Worm (Caenorhabditis elegans) whole organism, mixed stage, embryonic: ENCODE results near the gene T24H10.1.

Experiments
- M03D4.4 ChIP-seq: sonication (generic microtip); optimal IDR thresholded peaks from 2 replicates; lab custom pipeline; 2017; ENCODE audit warnings: mild to moderate bottlenecking, missing genetic modification characterization, missing compliant biosample characterization
- bed-3 ChIP-seq: fragments of 200-800 bp; sonication (Bioruptor generic); optimal IDR thresholded peaks from 3 replicates; lab custom pipeline; 2018; ENCODE audit warnings: mild to moderate bottlenecking, missing genetic modification characterization, moderate library complexity, missing compliant biosample characterization
- blmp-1 ChIP-seq: fragments of 150-350 bp; optimal IDR thresholded peaks from 2 replicates; lab custom pipeline; 2014; ENCODE audit warnings: missing biosample characterization, missing genetic modification characterization
- ceh-39 ChIP-seq: fragments of 150-350 bp; optimal IDR thresholded peaks from 2 replicates; lab custom pipeline; 2014; ENCODE audit warnings: missing biosample characterization, missing genetic modification characterization
- ceh-83 ChIP-seq: fragments of 200-800 bp; sonication (Bioruptor generic); optimal IDR thresholded peaks from 2 replicates; lab custom pipeline; 2018; ENCODE audit warnings: mild to moderate bottlenecking, missing genetic modification characterization, missing compliant biosample characterization
- ces-1 ChIP-seq: fragments of 150-350 bp; optimal IDR thresholded peaks from 2 replicates; lab custom pipeline; 2014; ENCODE audit warnings: missing biosample characterization, missing genetic modification reagents, missing genetic modification characterization
- cnd-1 ChIP-seq: fragments of 200-800 bp; sonication (Bioruptor generic); optimal IDR thresholded peaks from 2 replicates; lab custom pipeline; 2018; ENCODE audit warnings: mild to moderate bottlenecking, missing genetic modification characterization, missing compliant biosample characterization
- drap-1 ChIP-seq: fragments of 200-800 bp; sonication (Bioruptor generic); optimal IDR thresholded peaks from 3 replicates; lab custom pipeline; 2018; ENCODE audit warnings: mild to moderate bottlenecking, missing genetic modification characterization, missing compliant biosample characterization
- elt-1 ChIP-seq: sonication (generic microtip); optimal IDR thresholded peaks from 2 replicates; lab custom pipeline; 2017; ENCODE audit warnings: missing genetic modification characterization, mild to moderate bottlenecking, missing compliant biosample characterization, antibody characterized with exemption, moderate library complexity, borderline replicate concordance; ENCODE audit not compliant: insufficient read depth
- elt-3 ChIP-seq: fragments of 150-350 bp; optimal IDR thresholded peaks from 2 replicates; lab custom pipeline; 2014; ENCODE audit warnings: missing biosample characterization, missing genetic modification characterization
- flh-1 ChIP-seq: fragments of 200-800 bp; sonication (Bioruptor generic); optimal IDR thresholded peaks from 2 replicates; lab custom pipeline; 2018; ENCODE audit warnings: mild to moderate bottlenecking, missing genetic modification characterization, moderate library complexity, missing compliant biosample characterization
- hlh-1 ChIP-seq: fragments of 150-350 bp; optimal IDR thresholded peaks from 2 replicates; lab custom pipeline; 2014; ENCODE audit warnings: missing biosample characterization, missing genetic modification reagents, missing genetic modification characterization
- lin-13 ChIP-seq: fragments of 150-350 bp; optimal IDR thresholded peaks from 2 replicates; lab custom pipeline; 2014; ENCODE audit warnings: missing biosample characterization, missing genetic modification characterization
- lin-32 ChIP-seq: fragments of 200-800 bp; sonication (Bioruptor generic); optimal IDR thresholded peaks from 2 replicates; lab custom pipeline; 2018; ENCODE audit warnings: mild to moderate bottlenecking, missing genetic modification characterization, missing compliant biosample characterization
- lsy-2 ChIP-seq: fragments of 150-350 bp; optimal IDR thresholded peaks from 2 replicates; lab custom pipeline; 2014; ENCODE audit warnings: missing biosample characterization, missing genetic modification characterization
- mab-5 ChIP-seq: fragments of 150-350 bp; optimal IDR thresholded peaks from 2 replicates; lab custom pipeline; 2014; ENCODE audit warnings: missing biosample characterization, missing genetic modification characterization
- mep-1 ChIP-seq: fragments of 150-350 bp; optimal IDR thresholded peaks from 2 replicates; lab custom pipeline; 2017; ENCODE audit warnings: missing biosample characterization, missing genetic modification reagents, missing genetic modification characterization, inconsistent platforms
- nhr-12 ChIP-seq: fragments of 150-350 bp; optimal IDR thresholded peaks from 2 replicates; lab custom pipeline; 2014; ENCODE audit warnings: missing biosample characterization, missing genetic modification characterization
- nhr-2 ChIP-seq: fragments of 150-350 bp; optimal IDR thresholded peaks from 2 replicates; lab custom pipeline; 2014; ENCODE audit warnings: missing biosample characterization, missing genetic modification characterization
- nhr-28 ChIP-seq: fragments of 150-350 bp; optimal IDR thresholded peaks from 2 replicates; lab custom pipeline; 2014; ENCODE audit warnings: missing biosample characterization, missing genetic modification characterization
- pha-4 ChIP-seq: fragments of 150-350 bp; optimal IDR thresholded peaks from 2 replicates; lab custom pipeline; 2018; ENCODE audit warnings: missing biosample characterization, missing genetic modification reagents, missing genetic modification characterization
- sem-2 ChIP-seq: fragments of 200-800 bp; sonication (Bioruptor generic); optimal IDR thresholded peaks from 2 replicates; lab custom pipeline; 2018; ENCODE audit warnings: mild to moderate bottlenecking, missing genetic modification characterization, missing compliant biosample characterization
- snpc-4 ChIP-seq: fragments of 150-350 bp; optimal IDR thresholded peaks from 2 replicates; lab custom pipeline; 2014; ENCODE audit warnings: missing biosample characterization, missing genetic modification characterization
- sptf-1 ChIP-seq: sonication (generic microtip); optimal IDR thresholded peaks from 2 replicates; lab custom pipeline; 2017; ENCODE audit warnings: mild to moderate bottlenecking, missing genetic modification characterization, moderate library complexity, missing compliant biosample characterization
- unc-120 ChIP-seq: sonication (generic microtip); optimal IDR thresholded peaks from 2 replicates; lab custom pipeline; 2017; ENCODE audit warnings: missing genetic modification characterization, missing compliant biosample characterization; ENCODE audit not compliant: poor library complexity, severe bottlenecking
- unc-39 ChIP-seq: fragments of 150-350 bp; optimal IDR thresholded peaks from 2 replicates; lab custom pipeline; 2014; ENCODE audit warnings: missing biosample characterization, missing genetic modification characterization
- unc-62 ChIP-seq: fragments of 150-350 bp; optimal IDR thresholded peaks from 2 replicates; lab custom pipeline; 2014; ENCODE audit warnings: missing biosample characterization, missing genetic modification reagents, missing genetic modification characterization
- zip-8 ChIP-seq: fragments of 150-350 bp; optimal IDR thresholded peaks from 2 replicates; lab custom pipeline; 2014; ENCODE audit warnings: missing biosample characterization, missing genetic modification characterization
- ztf-11 ChIP-seq: fragments of 150-350 bp; optimal IDR thresholded peaks from 2 replicates; lab custom pipeline; 2014; ENCODE audit warnings: missing biosample characterization, missing genetic modification characterization

Gene T24H10.1

ce11 chrII:9078351-9078750 lies 20.8 kb upstream of the T24H10.1 start:
- TF ChIP-seq hlh-1 (tag; lab: Kevin White, UChicago): no peak
- no peak for TF ChIP-seq unc-120 (tag; lab: Kevin White, UChicago)
- no peak for TF ChIP-seq ztf-11

- TF ChIP-seq pha-4: no peak
- TF ChIP-seq lin-32 (GFP tag; lab: Kevin White, UChicago): no peak
- no peak for TF ChIP-seq nhr-28
- TF ChIP-seq mep-1 (tag; lab: Kevin White, UChicago): no peak
- TF ChIP-seq sptf-1: no peak
- TF ChIP-seq sem-2: no peak
- no peak for TF ChIP-seq elt-3
- no peak for TF ChIP-seq bed-3 (GFP tag; lab: Kevin White, UChicago)
These were observed 16.1 kb upstream of the T24H10.1 start, which contains the start of gene sysm-1 for ce11 chrII:9083093-9083492. TSS of gene sysm-1 (minus strand) at chrII:9083193.

- TF ChIP-seq flh-1 (GFP tag; lab: Kevin White, UChicago) (no peak), blmp-1 (tag; lab: Kevin White, UChicago) (no peak), unc-62 (GFP tag; lab: Kevin White, UChicago) (no peak), nhr-12 (tag; lab: Kevin White, UChicago) (no peak), ceh-39 (tag; lab: Kevin White, UChicago) (no peak), lsy-2 (tag; lab: Kevin White, UChicago) (no peak), zip-8 (tag; lab: Kevin White, UChicago) (no peak), ces-1 (GFP tag; lab: Kevin White, UChicago) (no peak), elt-1 (no peak), mep-1 (tag; lab: Kevin White, UChicago) (no peak), hlh-1 (tag; lab: Kevin White, UChicago) (no peak), nhr-2 (tag; lab: Kevin White, UChicago) (no peak), lin-13 (no peak), ceh-83 (GFP tag; lab: Kevin White, UChicago) (no peak), pha-4 (no peak), ztf-11 (no peak), cnd-1 (no peak), sem-2 (no peak), snpc-4 (tag; lab: Kevin White, UChicago) (no peak)
These were observed 12.9 kb upstream of the T24H10.1 start, which contains the start of gene hlh-3 for ce11 chrII:9086308-9086707. TSS of gene hlh-3 (plus strand) at chrII:9086608.

- TF ChIP-seq ztf-11 (no peak), unc-39 (tag; lab: Kevin White, UChicago) (no peak), zip-8 (tag; lab: Kevin White, UChicago) (no peak), hlh-1 (tag; lab: Kevin White, UChicago) (no peak), lsy-2 (tag; lab: Kevin White, UChicago) (no peak), nhr-2 (tag; lab: Kevin White, UChicago) (no peak), blmp-1 (tag; lab: Kevin White, UChicago) (no peak), ceh-39 (tag; lab: Kevin White, UChicago) (no peak), sem-2 (no peak), snpc-4 (tag; lab: Kevin White, UChicago) (no peak), ceh-83 (GFP tag; lab: Kevin White, UChicago) (no peak), drap-1 (GFP tag; lab: Kevin White, UChicago) (no peak), mab-5 (tag; lab: Kevin White, UChicago) (no peak), unc-120 (tag; lab: Kevin White, UChicago) (no peak), elt-3 (no peak), bed-3 (GFP tag; lab: Kevin White, UChicago) (no peak), lin-32 (GFP tag; lab: Kevin White, UChicago) (no peak), pha-4 (no peak)
These were observed 6.3 kb upstream of the T24H10.1 start for ce11 chrII:9092910-9093309.

ce11 chrII:9093584-9093983 lies 5.6 kb upstream of the T24H10.1 start, which contains the start of gene C07H4.1:
TSS of gene C07H4.1 (minus strand) at chrII:9093684.
- no peak for TF ChIP-seq nhr-28
- no peak for TF ChIP-seq elt-3
- TF ChIP-seq sem-2: no peak

- TF ChIP-seq zip-8 (tag; lab: Kevin White, UChicago) (no peak), ztf-11 (no peak), ceh-83 (GFP tag; lab: Kevin White, UChicago) (no peak), bed-3 (GFP tag; lab: Kevin White, UChicago) (no peak), M03D4.4 (no peak), elt-3 (no peak), ces-1 (GFP tag; lab: Kevin White, UChicago) (no peak), unc-62 (GFP tag; lab: Kevin White, UChicago) (no peak)
These were observed 4.9 kb upstream of the T24H10.1 start for ce11 chrII:9094247-9094790.
